Worm (Caenorhabditis elegans) whole organism, young adult: ENCODE measurements around the gene str-187.

ENCODE experiments used
- B0035.1 ChIP-seq: sonication (generic microtip); optimal IDR thresholded peaks from 2 replicates; lab custom pipeline; 2016; ENCODE audit warnings: missing genetic modification characterization, mild to moderate bottlenecking, missing compliant biosample characterization, missing genotype, missing genetic modification reagents
- F49E8.2 ChIP-seq: sonication (generic microtip); optimal IDR thresholded peaks from 3 replicates; lab custom pipeline; 2017; ENCODE audit warnings: missing genetic modification characterization, mild to moderate bottlenecking, missing compliant biosample characterization, antibody characterized with exemption, moderate library complexity; ENCODE audit not compliant: insufficient read depth
- F52B5.7 ChIP-seq: sonication (generic microtip); optimal IDR thresholded peaks from 2 replicates; lab custom pipeline; 2016; ENCODE audit warnings: mild to moderate bottlenecking, missing genetic modification characterization, missing compliant biosample characterization
- F57A8.1 ChIP-seq: fragments of 200-800 bp; sonication (Bioruptor generic); optimal IDR thresholded peaks from 2 replicates; lab custom pipeline; 2018; ENCODE audit warnings: mild to moderate bottlenecking, missing genetic modification characterization, moderate library complexity, missing compliant biosample characterization
- F57C9.4 ChIP-seq: sonication (generic microtip); optimal IDR thresholded peaks from 2 replicates; lab custom pipeline; 2017; ENCODE audit warnings: mild to moderate bottlenecking, missing genetic modification characterization, missing compliant biosample characterization
- Y67H2A.10 ChIP-seq: fragments of 200-800 bp; sonication (Bioruptor generic); conservative IDR thresholded peaks from 2 replicates; pipeline ENCODE4 v1.3.6; 2022; ENCODE audit warnings: missing genetic modification reagents, missing genetic modification characterization, missing compliant biosample characterization
- akir-1 ChIP-seq: fragments of 200-800 bp; sonication (Bioruptor generic); optimal IDR thresholded peaks from 2 replicates; lab custom pipeline; 2018; ENCODE audit warnings: mild to moderate bottlenecking, missing genetic modification characterization, moderate library complexity, missing compliant biosample characterization
- athp-1 ChIP-seq: sonication (generic microtip); optimal IDR thresholded peaks from 2 replicates; lab custom pipeline; 2017; ENCODE audit warnings: mild to moderate bottlenecking, missing genetic modification characterization, missing compliant biosample characterization
- attf-3 ChIP-seq: fragments of 200-800 bp; sonication (Bioruptor generic); conservative IDR thresholded peaks from 2 replicates; pipeline ENCODE4 v1.3.6; 2022; ENCODE audit warnings: missing genetic modification reagents, missing genetic modification characterization, missing compliant biosample characterization
- bed-2 ChIP-seq: fragments of 200-800 bp; sonication (Bioruptor generic); IDR thresholded peaks from 2 replicates; pipeline ENCODE4 v1.3.6; 2022; ENCODE audit warnings: missing genetic modification reagents, missing genetic modification characterization, missing compliant biosample characterization
- cebp-2 ChIP-seq: fragments of 200-800 bp; sonication (Bioruptor generic); IDR thresholded peaks from 2 replicates; pipeline ENCODE4 v1.3.6; 2022; ENCODE audit warnings: missing genetic modification characterization, missing compliant biosample characterization
- ceh-91 ChIP-seq: fragments of 200-800 bp; sonication (Bioruptor generic); IDR thresholded peaks from 2 replicates; pipeline ENCODE4 v1.3.6; 2022; ENCODE audit warnings: missing genetic modification reagents, missing genetic modification characterization, missing compliant biosample characterization
- dpff-1 ChIP-seq: sonication (generic microtip); optimal IDR thresholded peaks from 2 replicates; lab custom pipeline; 2017; ENCODE audit warnings: mild to moderate bottlenecking, missing genetic modification characterization, missing compliant biosample characterization
- dpl-1 ChIP-seq: fragments of 150-350 bp; optimal IDR thresholded peaks from 2 replicates; lab custom pipeline; 2014; ENCODE audit warnings: missing biosample characterization, missing genetic modification reagents, missing genetic modification characterization
- egl-18 ChIP-seq: fragments of 200-800 bp; sonication (Bioruptor generic); IDR thresholded peaks from 2 replicates; pipeline ENCODE4 v1.3.6; 2022; ENCODE audit warnings: missing genetic modification reagents, missing genetic modification characterization, missing compliant biosample characterization
- ets-4 ChIP-seq: fragments of 200-800 bp; sonication (Bioruptor generic); optimal IDR thresholded peaks from 2 replicates; lab custom pipeline; 2018; ENCODE audit warnings: mild to moderate bottlenecking, missing genetic modification characterization, missing compliant biosample characterization
- gei-17 ChIP-seq: fragments of 200-800 bp; sonication (Bioruptor generic); optimal IDR thresholded peaks from 2 replicates; lab custom pipeline; 2018; ENCODE audit warnings: mild to moderate bottlenecking, missing genetic modification characterization, missing compliant biosample characterization
- him-1 ChIP-seq: sonication (generic microtip); optimal IDR thresholded peaks from 2 replicates; lab custom pipeline; 2016; ENCODE audit warnings: missing genotype, missing genetic modification reagents, missing genetic modification characterization, missing compliant biosample characterization
- hmg-20 ChIP-seq: fragments of 200-800 bp; sonication (Bioruptor generic); IDR thresholded peaks from 2 replicates; pipeline ENCODE4 v1.3.6; 2022; ENCODE audit warnings: missing genetic modification reagents, missing genetic modification characterization, missing compliant biosample characterization
- hrde-1 ChIP-seq: sonication (generic microtip); optimal IDR thresholded peaks from 2 replicates; lab custom pipeline; 2016; ENCODE audit warnings: missing genetic modification characterization, mild to moderate bottlenecking, missing compliant biosample characterization, moderate library complexity, missing genotype, missing genetic modification reagents, borderline replicate concordance
- lin-40 ChIP-seq: sonication (generic microtip); optimal IDR thresholded peaks from 2 replicates; lab custom pipeline; 2016; ENCODE audit warnings: missing genetic modification characterization, mild to moderate bottlenecking, missing compliant biosample characterization, missing genotype, missing genetic modification reagents
- lin-54 ChIP-seq: fragments of 200-800 bp; sonication (Bioruptor generic); optimal IDR thresholded peaks from 2 replicates; lab custom pipeline; 2018; ENCODE audit warnings: mild to moderate bottlenecking, missing genetic modification characterization, missing compliant biosample characterization
- lsy-27 ChIP-seq: sonication (generic microtip); optimal IDR thresholded peaks from 2 replicates; lab custom pipeline; 2017; ENCODE audit warnings: missing genetic modification characterization, mild to moderate bottlenecking, missing compliant biosample characterization, antibody characterized with exemption, missing genotype, borderline replicate concordance; ENCODE audit not compliant: insufficient read depth
- madf-3 ChIP-seq: fragments of 200-800 bp; sonication (Bioruptor generic); IDR thresholded peaks from 2 replicates; pipeline ENCODE4 v1.3.6; 2022; ENCODE audit warnings: missing genetic modification reagents, missing genetic modification characterization, missing compliant biosample characterization
- madf-6 ChIP-seq: fragments of 200-800 bp; sonication (Bioruptor generic); IDR thresholded peaks from 2 replicates; pipeline ENCODE4 v1.3.6; 2022; ENCODE audit warnings: missing genetic modification reagents, missing genetic modification characterization, missing compliant biosample characterization
- madf-8 ChIP-seq: fragments of 200-800 bp; sonication (Bioruptor generic); conservative IDR thresholded peaks from 2 replicates; pipeline ENCODE4 v1.3.6; 2022; ENCODE audit warnings: missing genetic modification reagents, missing genetic modification characterization, missing compliant biosample characterization
- mcd-1 ChIP-seq: fragments of 200-800 bp; sonication (Bioruptor generic); IDR thresholded peaks from 2 replicates; pipeline ENCODE4 v1.3.6; 2022; ENCODE audit warnings: missing genetic modification reagents, missing genetic modification characterization, missing compliant biosample characterization
- mel-28 ChIP-seq: sonication (generic microtip); optimal IDR thresholded peaks from 2 replicates; lab custom pipeline; 2016; ENCODE audit warnings: borderline replicate concordance, mild to moderate bottlenecking, missing genetic modification characterization, missing compliant biosample characterization
- nfya-1 ChIP-seq: sonication (generic microtip); optimal IDR thresholded peaks from 2 replicates; lab custom pipeline; 2017; ENCODE audit warnings: antibody characterized with exemption, missing compliant biosample characterization, missing genetic modification characterization, borderline replicate concordance; ENCODE audit not compliant: insufficient read depth
- nfya-2 ChIP-seq: fragments of 200-800 bp; sonication (Bioruptor generic); IDR thresholded peaks from 2 replicates; pipeline ENCODE4 v1.3.6; 2022; ENCODE audit warnings: missing genetic modification reagents, missing genetic modification characterization, missing compliant biosample characterization
- nfyb-1 ChIP-seq: fragments of 200-800 bp; sonication (Bioruptor generic); IDR thresholded peaks from 2 replicates; pipeline ENCODE4 v1.3.6; 2022; ENCODE audit warnings: missing genetic modification reagents, missing genetic modification characterization, missing compliant biosample characterization
- nhr-120 ChIP-seq: fragments of 200-800 bp; sonication (Bioruptor generic); IDR thresholded peaks from 2 replicates; pipeline ENCODE4 v1.3.6; 2022; ENCODE audit warnings: missing genetic modification characterization, missing compliant biosample characterization
- snpc-3.4 ChIP-seq: sonication (generic microtip); optimal IDR thresholded peaks from 2 replicates; lab custom pipeline; 2017; ENCODE audit warnings: missing genetic modification characterization, mild to moderate bottlenecking, missing compliant biosample characterization, antibody characterized with exemption, moderate library complexity, missing genotype, missing genetic modification reagents
- tlf-1 ChIP-seq: fragments of 200-800 bp; sonication (Bioruptor generic); optimal IDR thresholded peaks from 2 replicates; lab custom pipeline; 2018; ENCODE audit warnings: mild to moderate bottlenecking, missing genetic modification characterization, missing compliant biosample characterization
- unc-62 ChIP-seq: fragments of 150-350 bp; optimal IDR thresholded peaks from 2 replicates; lab custom pipeline; 2014; ENCODE audit warnings: missing biosample characterization, missing genetic modification reagents, missing genetic modification characterization
- xnd-1 ChIP-seq: sonication (generic microtip); optimal IDR thresholded peaks from 2 replicates; lab custom pipeline; 2016; ENCODE audit warnings: missing genotype, missing genetic modification reagents, missing genetic modification characterization, missing compliant biosample characterization
- zfh-2 ChIP-seq: fragments of 200-800 bp; sonication (Bioruptor generic); conservative IDR thresholded peaks from 2 replicates; pipeline ENCODE4 v1.3.6; 2022; ENCODE audit warnings: missing genetic modification reagents, missing genetic modification characterization, missing compliant biosample characterization
- ztf-22 ChIP-seq: fragments of 200-800 bp; sonication (Bioruptor generic); optimal IDR thresholded peaks from 2 replicates; lab custom pipeline; 2018; ENCODE audit warnings: mild to moderate bottlenecking, missing genetic modification characterization, moderate library complexity, missing compliant biosample characterization
- ztf-25 ChIP-seq: fragments of 200-800 bp; sonication (Bioruptor generic); IDR thresholded peaks from 2 replicates; pipeline ENCODE4 v1.3.6; 2022; ENCODE audit warnings: missing genetic modification reagents, missing genetic modification characterization, missing compliant biosample characterization
- ztf-26 ChIP-seq: sonication (generic microtip); optimal IDR thresholded peaks from 2 replicates; lab custom pipeline; 2017; ENCODE audit warnings: missing genetic modification characterization, missing compliant biosample characterization

Gene str-187

DNA sequence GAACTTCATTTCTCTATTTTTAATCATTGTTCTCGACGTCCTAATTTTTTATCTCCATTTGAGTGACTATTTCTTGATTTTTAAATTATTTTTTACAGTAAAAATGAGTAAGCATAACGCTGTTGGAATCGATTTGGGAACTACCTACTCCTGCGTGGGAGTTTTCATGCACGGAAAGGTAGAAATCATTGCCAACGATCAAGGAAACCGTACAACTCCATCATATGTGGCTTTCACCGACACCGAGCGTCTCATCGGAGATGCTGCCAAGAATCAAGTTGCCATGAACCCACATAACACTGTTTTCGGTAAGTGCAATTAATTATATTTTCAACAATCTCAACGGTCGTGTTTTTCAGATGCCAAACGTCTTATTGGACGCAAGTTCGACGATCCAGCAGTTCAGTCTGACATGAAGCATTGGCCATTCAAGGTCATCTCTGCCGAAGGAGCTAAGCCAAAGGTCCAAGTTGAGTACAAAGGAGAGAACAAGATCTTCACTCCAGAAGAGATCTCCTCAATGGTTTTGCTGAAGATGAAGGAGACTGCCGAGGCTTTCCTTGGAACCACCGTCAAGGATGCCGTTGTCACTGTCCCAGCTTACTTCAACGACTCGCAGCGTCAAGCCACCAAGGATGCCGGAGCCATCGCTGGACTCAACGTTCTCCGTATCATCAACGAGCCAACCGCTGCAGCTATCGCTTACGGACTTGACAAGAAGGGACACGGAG lies 13.6 kb downstream of the str-187 start, which contains the start of gene hsp-1 (continued):
- TF ChIP-seq lsy-27 (no peak), xnd-1 (no peak), ceh-91 (no peak), hmg-20 (GFP tag; lab: Robert Waterston, UW) (no peak), unc-62 (GFP tag; lab: Kevin White, UChicago) (no peak), nhr-120 (GFP tag; lab: Robert Waterston, UW) (no peak), nfya-1 (tag; lab: Kevin White, UChicago) (no peak), bed-2 (no peak), nfya-2 (GFP tag; lab: Robert Waterston, UW) (no peak), F57C9.4 (tag; lab: Kevin White, UChicago) (no peak), egl-18 (no peak), ztf-22 (GFP tag; lab: Kevin White, UChicago) (no peak), zfh-2 (GFP tag; lab: Robert Waterston, UW) (peak; percentile 81; the same call in 1 of the 2 replicates), ets-4 (GFP tag; lab: Kevin White, UChicago) (no peak), F57A8.1 (GFP tag; lab: Kevin White, UChicago) (no peak), hrde-1 (no peak), lin-54 (GFP tag; lab: Kevin White, UChicago) (peak; percentile 1), him-1 (tag; lab: Kevin White, UChicago) (no peak), mcd-1 (GFP tag; lab: Robert Waterston, UW) (no peak; the same call in 1 of the 2 replicates), nfyb-1 (GFP tag; lab: Robert Waterston, UW) (peak; percentile 54; the same call in 1 of the 2 replicates), B0035.1 (tag; lab: Kevin White, UChicago) (no peak), madf-3 (GFP tag; lab: Robert Waterston, UW) (no peak), lin-40 (tag; lab: Kevin White, UChicago) (no peak), akir-1 (GFP tag; lab: Kevin White, UChicago) (no peak), F49E8.2 (no peak), dpff-1 (tag; lab: Kevin White, UChicago) (no peak), attf-3 (GFP tag; lab: Robert Waterston, UW) (no peak), Y67H2A.10 (GFP tag; lab: Robert Waterston, UW) (no peak), cebp-2 (GFP tag; lab: Robert Waterston, UW) (0 out of 2 replicates have a peak, but pooled peaks have one; percentile 48), dpl-1 (no peak), gei-17 (GFP tag; lab: Kevin White, UChicago) (no peak), athp-1 (tag; lab: Kevin White, UChicago) (no peak), madf-6 (GFP tag; lab: Robert Waterston, UW) (peak; percentile 25; the same call in 1 of the 2 replicates), snpc-3.4 (no peak), ztf-25 (GFP tag; lab: Robert Waterston, UW) (0 out of 2 replicates have a peak, but pooled peaks have one; percentile 41), madf-8 (GFP tag; lab: Robert Waterston, UW) (no peak), tlf-1 (GFP tag; lab: Kevin White, UChicago) (no peak), ztf-26 (tag; lab: Kevin White, UChicago) (no peak), mel-28 (tag; lab: Kevin White, UChicago) (no peak), F52B5.7 (tag; lab: Kevin White, UChicago) (no peak)
